Worm (Caenorhabditis elegans): Measurements from ENCODE around the gene clec-174.

DNA sequence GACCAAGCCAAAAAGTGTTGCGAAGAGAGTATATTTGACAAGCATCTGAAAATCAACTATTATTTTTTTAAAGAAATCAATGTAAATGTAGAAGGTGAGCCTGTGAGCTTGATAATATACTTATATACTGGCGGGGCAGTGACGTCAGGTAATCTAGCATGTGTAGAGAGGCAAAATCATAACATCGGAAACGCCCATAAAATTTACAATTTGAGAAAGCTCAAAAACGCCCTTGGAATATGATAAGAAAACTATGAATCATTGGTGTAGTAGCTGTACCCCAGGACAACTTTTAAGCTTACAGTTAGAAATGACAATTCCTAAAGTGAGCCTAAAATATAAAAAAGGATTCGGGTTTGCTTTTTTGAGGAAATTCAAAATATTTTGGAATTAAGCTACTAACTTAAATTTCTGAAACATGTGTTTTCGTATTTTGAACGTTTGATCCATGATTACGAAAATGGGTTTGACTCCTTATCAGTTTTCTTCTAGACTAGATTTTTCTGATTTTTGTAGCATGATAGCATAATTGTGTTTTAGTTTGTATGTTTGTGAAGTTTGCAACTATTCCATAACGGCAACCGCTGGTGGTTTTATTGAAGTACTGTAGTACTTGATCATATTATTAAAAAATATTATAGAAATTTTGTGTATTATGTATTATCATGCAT, at the start of gene clec-174:
- TF ChIP-seq M03D4.4 (tag; optimal IDR thresholded peaks at IDR 0.05) = no peak
- TF ChIP-seq ztf-11 (tag; optimal IDR thresholded peaks at IDR 0.05) = no peak
- no peak for TF ChIP-seq lsy-2 (tag; optimal IDR thresholded peaks at IDR 0.05)
- no peak for TF ChIP-seq mep-1 (tag; optimal IDR thresholded peaks at IDR 0.05)
- TF ChIP-seq pha-4 (tag; optimal IDR thresholded peaks at IDR 0.05) = no peak
- TF ChIP-seq blmp-1 (tag; optimal IDR thresholded peaks at IDR 0.05) = no peak
- no peak for TF ChIP-seq nhr-237 (tag; optimal IDR thresholded peaks at IDR 0.05)
- TF ChIP-seq mab-5 (tag; optimal IDR thresholded peaks at IDR 0.05) = no peak
- no peak for TF ChIP-seq elt-3 (tag; optimal IDR thresholded peaks at IDR 0.05)
- TF ChIP-seq nhr-28 (tag; optimal IDR thresholded peaks at IDR 0.05) = no peak
- TF ChIP-seq sem-2 (GFP tag; optimal IDR thresholded peaks at IDR 0.05) = no peak
- TF ChIP-seq nhr-12 (tag; optimal IDR thresholded peaks at IDR 0.05) = no peak
- no peak for TF ChIP-seq ham-2 (GFP tag; optimal IDR thresholded peaks at IDR 0.05)

Data from whole organism, mixed stage, embryonic.